Worm (Caenorhabditis elegans) whole organism, midembryonic: ENCODE results near the gene cyn-1.

ENCODE experiments used
- T22C8.4 ChIP-seq: fragments of 200-800 bp; sonication (Bioruptor generic); IDR thresholded peaks from 2 replicates; pipeline ENCODE4 v1.3.6; 2022; ENCODE audit warnings: missing genetic modification characterization, missing compliant biosample characterization
- cog-1 ChIP-seq: sonication (generic microtip); optimal IDR thresholded peaks from 2 replicates; lab custom pipeline; 2016; ENCODE audit warnings: missing genetic modification characterization, missing compliant biosample characterization
- flt-1 ChIP-seq: fragments of 200-800 bp; sonication (Bioruptor generic); IDR thresholded peaks from 2 replicates; pipeline ENCODE4 v1.3.6; 2022; ENCODE audit warnings: missing genetic modification characterization, missing compliant biosample characterization
- klf-2 ChIP-seq: fragments of 200-800 bp; sonication (Bioruptor generic); conservative IDR thresholded peaks from 2 replicates; pipeline ENCODE4 v1.3.6; 2022; ENCODE audit warnings: missing genetic modification reagents, missing genetic modification characterization, missing compliant biosample characterization
- med-1 ChIP-seq: sonication (generic microtip); optimal IDR thresholded peaks from 2 replicates; lab custom pipeline; 2017; ENCODE audit warnings: missing genetic modification characterization, mild to moderate bottlenecking, missing compliant biosample characterization, antibody characterized with exemption, missing genetic modification reagents; ENCODE audit not compliant: insufficient read depth
- ref-1 ChIP-seq: fragments of 200-800 bp; sonication (Bioruptor generic); conservative IDR thresholded peaks from 2 replicates; pipeline ENCODE4 v1.3.6; 2022; ENCODE audit warnings: missing genetic modification reagents, missing genetic modification characterization, missing compliant biosample characterization
- tab-1 ChIP-seq: fragments of 200-800 bp; sonication (Bioruptor generic); IDR thresholded peaks from 2 replicates; pipeline ENCODE4 v1.3.6; 2022; ENCODE audit warnings: missing genetic modification characterization, missing compliant biosample characterization
- ztf-23 ChIP-seq: fragments of 200-800 bp; sonication (Bioruptor generic); IDR thresholded peaks from 2 replicates; pipeline ENCODE4 v1.3.6; 2022; ENCODE audit warnings: missing genetic modification reagents, missing genetic modification characterization, missing compliant biosample characterization
- ztf-29 ChIP-seq: fragments of 200-800 bp; sonication (Bioruptor generic); IDR thresholded peaks from 2 replicates; pipeline ENCODE4 v1.3.6; 2022; ENCODE audit warnings: missing genetic modification reagents, missing genetic modification characterization, missing compliant biosample characterization

cyn-1 gene

ce11 chrV:14354258-14354877 is 1.5 kb upstream of the cyn-1 start, which contains the start of gene Y49A3A.3:
Gene Y49A3A.3 (plus strand): TSS chrV:14354410.
- TF ChIP-seq ztf-23 (GFP tag; lab: Robert Waterston, UW) (no peak), T22C8.4 (no peak), ztf-29 (GFP tag; lab: Robert Waterston, UW) (no peak), flt-1 (GFP tag; lab: Robert Waterston, UW) (no peak), med-1 (GFP tag; lab: Kevin White, UChicago) (no peak), cog-1 (no peak), klf-2 (GFP tag; lab: Robert Waterston, UW) (no peak), ref-1 (no peak), tab-1 (GFP tag; lab: Robert Waterston, UW) (no peak)

- no peak for TF ChIP-seq ztf-29 (GFP tag; lab: Robert Waterston, UW)
- no peak for TF ChIP-seq cog-1
- TF ChIP-seq ztf-23 (GFP tag; lab: Robert Waterston, UW): no peak
- TF ChIP-seq T22C8.4: no peak
- TF ChIP-seq med-1 (GFP tag; lab: Kevin White, UChicago): no peak
- no peak for TF ChIP-seq flt-1 (GFP tag; lab: Robert Waterston, UW)
- TF ChIP-seq ref-1: no peak
- TF ChIP-seq tab-1 (GFP tag; lab: Robert Waterston, UW): no peak
- TF ChIP-seq klf-2 (GFP tag; lab: Robert Waterston, UW): no peak
Measured at ce11 chrV:14358577-14358976, 2.7 kb downstream of the cyn-1 start, which contains the start of gene Y49A3A.4. Gene Y49A3A.4 (minus strand): TSS chrV:14358890.

ce11 chrV:14361973-14362372 is 6.1 kb downstream of the cyn-1 start:
- TF ChIP-seq ref-1 (no peak), tab-1 (GFP tag; lab: Robert Waterston, UW) (no peak), ztf-23 (GFP tag; lab: Robert Waterston, UW) (no peak), ztf-29 (GFP tag; lab: Robert Waterston, UW) (no peak), med-1 (GFP tag; lab: Kevin White, UChicago) (no peak), klf-2 (GFP tag; lab: Robert Waterston, UW) (no peak), flt-1 (GFP tag; lab: Robert Waterston, UW) (no peak), T22C8.4 (no peak), cog-1 (no peak)

ce11 chrV:14364586-14365248 is 8.8 kb downstream of the cyn-1 start:
- TF ChIP-seq flt-1 (GFP tag; lab: Robert Waterston, UW) (no peak), T22C8.4 (no peak), ztf-23 (GFP tag; lab: Robert Waterston, UW) (no peak), cog-1 (no peak), ref-1 (no peak), med-1 (GFP tag; lab: Kevin White, UChicago) (no peak), ztf-29 (GFP tag; lab: Robert Waterston, UW) (no peak), tab-1 (GFP tag; lab: Robert Waterston, UW) (no peak), klf-2 (GFP tag; lab: Robert Waterston, UW) (no peak)

DNA sequence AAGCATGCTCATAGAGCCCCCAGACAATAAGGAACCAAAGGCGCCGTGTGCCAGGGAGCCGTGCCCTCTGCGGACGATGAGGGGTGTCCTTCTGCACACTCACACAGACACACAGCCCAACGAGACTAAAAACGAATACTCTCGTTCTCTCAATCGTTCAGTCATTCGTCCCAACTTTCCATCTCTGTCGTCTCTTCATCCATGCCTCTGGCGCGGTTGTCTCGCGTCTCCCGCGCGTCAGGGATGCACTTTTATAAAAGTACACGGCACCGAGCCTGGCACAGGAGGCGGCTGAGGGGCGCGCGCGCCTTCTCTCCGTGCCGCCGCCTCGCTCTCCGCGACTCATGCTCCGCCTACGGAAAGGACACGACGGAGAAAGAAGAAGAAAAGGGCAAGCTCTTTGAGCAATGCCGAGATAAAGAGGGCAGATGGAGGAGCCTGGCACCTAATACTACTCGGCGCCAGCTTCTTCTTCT is 10.6 kb downstream of the cyn-1 start:
- TF ChIP-seq flt-1 (GFP tag; lab: Robert Waterston, UW) (no peak), ref-1 (no peak), ztf-23 (GFP tag; lab: Robert Waterston, UW) (no peak), med-1 (GFP tag; lab: Kevin White, UChicago) (no peak), klf-2 (GFP tag; lab: Robert Waterston, UW) (no peak), ztf-29 (GFP tag; lab: Robert Waterston, UW) (no peak), tab-1 (GFP tag; lab: Robert Waterston, UW) (no peak), T22C8.4 (no peak), cog-1 (no peak)

DNA sequence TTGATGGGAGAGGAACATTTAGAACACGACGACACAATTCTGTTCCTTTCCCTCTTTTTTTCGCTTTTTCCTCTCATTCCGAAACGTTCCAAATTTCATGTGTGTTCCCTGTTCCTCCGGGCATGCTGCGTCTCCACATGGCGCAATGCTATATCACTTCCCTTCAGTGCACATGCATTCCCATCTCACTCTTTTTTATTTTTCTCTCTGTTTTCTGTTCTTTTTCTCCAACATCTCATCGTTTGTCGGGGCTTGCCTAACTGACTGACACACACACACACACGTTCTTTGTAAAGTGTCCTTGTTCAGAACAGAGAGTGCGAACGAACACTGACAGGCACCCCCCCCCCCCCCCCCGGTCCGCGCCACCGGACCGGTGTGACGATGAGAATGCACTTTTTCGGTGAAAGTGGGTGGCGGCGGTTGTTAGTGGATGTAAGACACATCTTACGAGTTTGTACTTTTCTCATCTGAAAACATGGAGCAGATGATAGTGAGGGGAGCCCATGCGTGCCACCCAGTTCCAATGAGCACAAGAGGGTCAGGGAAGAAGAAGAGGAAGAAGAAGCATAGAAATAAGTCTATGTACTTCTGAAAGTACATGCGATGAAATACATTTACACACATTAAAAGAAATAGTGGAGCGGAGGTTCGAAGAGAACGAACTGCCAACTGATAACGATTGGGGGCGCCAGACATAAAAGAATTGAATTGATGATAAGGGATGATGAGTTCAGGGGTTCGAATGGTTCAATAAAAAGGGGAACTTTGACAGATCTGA is 12.6 kb downstream of the cyn-1 start:
- TF ChIP-seq ztf-29 (GFP tag; lab: Robert Waterston, UW) (no peak), flt-1 (GFP tag; lab: Robert Waterston, UW) (no peak), T22C8.4 (no peak), cog-1 (no peak), ref-1 (no peak)

DNA sequence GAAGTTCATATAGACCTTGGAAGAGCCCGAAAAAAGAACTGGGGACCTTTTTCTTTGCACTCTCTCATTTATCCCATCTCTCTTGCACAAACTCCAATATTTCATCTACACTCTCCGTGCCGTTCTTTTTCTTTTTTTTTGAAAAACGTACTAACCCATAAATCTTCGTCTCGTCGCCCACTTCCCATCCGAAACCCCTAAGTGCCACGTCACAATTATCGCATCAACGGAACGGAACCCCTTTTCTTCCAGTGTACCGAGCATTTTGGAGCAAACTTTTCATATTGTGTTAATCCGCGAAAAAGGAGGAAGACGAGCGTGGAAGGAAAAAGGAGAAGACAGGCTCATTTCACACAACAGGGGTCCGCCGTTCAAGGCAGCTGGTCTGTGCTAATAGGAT is 13.5 kb downstream of the cyn-1 start:
- TF ChIP-seq ref-1 (no peak), ztf-23 (GFP tag; lab: Robert Waterston, UW) (no peak), med-1 (GFP tag; lab: Kevin White, UChicago) (no peak), klf-2 (GFP tag; lab: Robert Waterston, UW) (no peak), tab-1 (GFP tag; lab: Robert Waterston, UW) (no peak), cog-1 (no peak), T22C8.4 (no peak), ztf-29 (GFP tag; lab: Robert Waterston, UW) (no peak), flt-1 (GFP tag; lab: Robert Waterston, UW) (no peak)

- TF ChIP-seq ztf-23 (GFP tag; lab: Robert Waterston, UW) (no peak), cog-1 (no peak), T22C8.4 (no peak), ref-1 (no peak), tab-1 (GFP tag; lab: Robert Waterston, UW) (no peak), ztf-29 (GFP tag; lab: Robert Waterston, UW) (no peak), klf-2 (GFP tag; lab: Robert Waterston, UW) (no peak)
Measured at ce11 chrV:14372774-14373173, 16.9 kb downstream of the cyn-1 start, which contains the start of gene unc-39. Gene unc-39 (plus strand): TSS chrV:14373074.

DNA sequence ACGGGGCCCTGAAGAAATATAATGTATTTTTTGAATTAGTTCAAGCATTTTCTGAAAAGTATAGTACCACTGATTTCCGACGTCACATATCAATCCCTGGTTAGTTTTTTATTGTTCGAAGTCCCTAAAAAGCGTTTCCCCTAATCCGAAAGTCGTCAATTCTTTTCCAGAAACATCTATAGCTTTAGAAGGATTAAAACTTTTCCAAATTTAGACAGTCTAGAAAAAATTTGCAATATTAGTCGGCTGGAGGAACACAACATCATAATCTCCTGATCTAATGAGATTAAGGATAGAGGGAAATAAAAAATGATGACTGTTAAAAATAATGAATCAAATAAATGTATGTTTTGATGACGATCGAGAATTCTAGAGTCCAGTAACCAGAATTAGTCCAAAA is 22.2 kb downstream of the cyn-1 start:
- no peak for TF ChIP-seq klf-2 (GFP tag; lab: Robert Waterston, UW)
- no peak for TF ChIP-seq tab-1 (GFP tag; lab: Robert Waterston, UW)
- no peak for TF ChIP-seq cog-1
- no peak for TF ChIP-seq med-1 (GFP tag; lab: Kevin White, UChicago)
- no peak for TF ChIP-seq ref-1
- no peak for TF ChIP-seq flt-1 (GFP tag; lab: Robert Waterston, UW)
- no peak for TF ChIP-seq ztf-29 (GFP tag; lab: Robert Waterston, UW)
- no peak for TF ChIP-seq ztf-23 (GFP tag; lab: Robert Waterston, UW)
